Worm (Caenorhabditis elegans): ENCODE data around the gene F13E9.19.

F13E9.19 gene

ce11 chrIV:10900083-10900482, 877 bp downstream of the F13E9.19 start, which contains the start of gene srlf-30:
srlf-30 (plus strand) TSS chrIV:10900383.
- TF ChIP-seq lin-40 (tag; optimal IDR thresholded peaks at IDR 0.05) (no peak), F55B11.4 (tag; optimal IDR thresholded peaks at IDR 0.05; ENCODE audit: borderline replicate concordance, insufficient read depth) (no peak), lin-35 (GFP tag; optimal IDR thresholded peaks at IDR 0.05) (no peak)

ce11 chrIV:10902476-10902875, 3.3 kb downstream of the F13E9.19 start:
- TF ChIP-seq Y67H2A.10 (GFP tag; conservative IDR thresholded peaks at IDR 0.05) = no peak
- no peak for TF ChIP-seq F33H1.4 (GFP tag; IDR thresholded peaks at IDR 0.05)
- no peak for TF ChIP-seq attf-5 (GFP tag; optimal IDR thresholded peaks at IDR 0.05)
- TF ChIP-seq xnd-1 (tag; optimal IDR thresholded peaks at IDR 0.05) = no peak

- no peak for TF ChIP-seq hlh-26 (GFP tag; conservative IDR thresholded peaks at IDR 0.05)
- no peak for TF ChIP-seq ztf-18 (tag; optimal IDR thresholded peaks at IDR 0.05)
- no peak for TF ChIP-seq nhr-27 (tag; optimal IDR thresholded peaks at IDR 0.05)
- TF ChIP-seq ztf-28 (GFP tag; IDR thresholded peaks at IDR 0.05) = no peak
- TF ChIP-seq mcd-1 (GFP tag; IDR thresholded peaks at IDR 0.05) = no peak
- TF ChIP-seq T07F8.4 (tag; optimal IDR thresholded peaks at IDR 0.05) = no peak
- TF ChIP-seq zim-3 (tag; optimal IDR thresholded peaks at IDR 0.05) = no peak
- TF ChIP-seq Y79H2A.3 (GFP tag; conservative IDR thresholded peaks at IDR 0.05) = no peak
Observed at ce11 chrIV:10904282-10904681, 5.1 kb downstream of the F13E9.19 start, which contains the start of gene ZK596.3. ZK596.3 (minus strand) TSS chrIV:10904382.

- TF ChIP-seq nhr-80 (tag; optimal IDR thresholded peaks at IDR 0.05) (no peak), C17E4.6 (GFP tag; IDR thresholded peaks at IDR 0.05) (no peak), lin-35 (GFP tag; optimal IDR thresholded peaks at IDR 0.05) (no peak), snpc-1.1 (tag; optimal IDR thresholded peaks at IDR 0.05; ENCODE audit: insufficient read depth) (no peak), ztf-28 (GFP tag; IDR thresholded peaks at IDR 0.05) (no peak)
Observed at ce11 chrIV:10909206-10909605, 10.0 kb downstream of the F13E9.19 start, which contains the start of gene ZK596.2. ZK596.2 (minus strand) TSS chrIV:10909306.

- TF ChIP-seq nhr-27 (tag; optimal IDR thresholded peaks at IDR 0.05) (no peak), lsl-1 (GFP tag; optimal IDR thresholded peaks at IDR 0.05) (no peak), sptf-2 (GFP tag; optimal IDR thresholded peaks at IDR 0.05) (no peak), hmg-1.2 (GFP tag; IDR thresholded peaks at IDR 0.05) (peak; percentile 62), lsy-27 (tag; optimal IDR thresholded peaks at IDR 0.05; ENCODE audit: borderline replicate concordance, insufficient read depth) (no peak), nfya-2 (GFP tag; IDR thresholded peaks at IDR 0.05) (no peak), B0019.2 (GFP tag; conservative IDR thresholded peaks at IDR 0.05) (no peak), F23B12.7 (tag; optimal IDR thresholded peaks at IDR 0.05; ENCODE audit: insufficient read depth) (no peak), ztf-26 (tag; optimal IDR thresholded peaks at IDR 0.05) (no peak), nhr-80 (tag; optimal IDR thresholded peaks at IDR 0.05) (peak; percentile 91), snpc-3.4 (tag; optimal IDR thresholded peaks at IDR 0.05) (no peak), lin-26 (GFP tag; IDR thresholded peaks at IDR 0.05) (no peak), Y56A3A.18 (GFP tag; IDR thresholded peaks at IDR 0.05) (no peak), gei-17 (GFP tag; optimal IDR thresholded peaks at IDR 0.05) (no peak), egl-18 (GFP tag; IDR thresholded peaks at IDR 0.05) (no peak)
Observed at ce11 chrIV:10909708-10910107, 10.5 kb downstream of the F13E9.19 start, which contains the start of gene pyk-2. pyk-2 (plus strand) TSS chrIV:10909913.

Measured in whole organism, young adult.